Worm (Caenorhabditis elegans) whole organism, early embryonic: ENCODE measurements around the gene C06G1.1.

Experiments used
- B0310.2 ChIP-seq: sonication (generic microtip); optimal IDR thresholded peaks from 2 replicates; lab custom pipeline; 2016; ENCODE audit warnings: mild to moderate bottlenecking, missing genetic modification characterization, missing compliant biosample characterization
- aly-1 ChIP-seq: sonication (generic microtip); optimal IDR thresholded peaks from 2 replicates; lab custom pipeline; 2016; ENCODE audit warnings: missing genetic modification characterization, missing compliant biosample characterization
- ama-1 ChIP-seq: fragments of 150-350 bp; optimal IDR thresholded peaks from 2 replicates; lab custom pipeline; 2014
- ceh-13 ChIP-seq: fragments of 200-800 bp; sonication (Bioruptor generic); optimal IDR thresholded peaks from 2 replicates; lab custom pipeline; 2018; ENCODE audit warnings: mild to moderate bottlenecking, missing genetic modification characterization, missing compliant biosample characterization
- ceh-36 ChIP-seq: sonication (generic microtip); optimal IDR thresholded peaks from 2 replicates; lab custom pipeline; 2016; ENCODE audit warnings: missing genetic modification characterization, inconsistent platforms, missing compliant biosample characterization
- ets-7 ChIP-seq: sonication (generic microtip); optimal IDR thresholded peaks from 2 replicates; lab custom pipeline; 2016; ENCODE audit warnings: missing genotype, missing genetic modification characterization, missing compliant biosample characterization
- flt-1 ChIP-seq: fragments of 200-800 bp; sonication (Bioruptor generic); IDR thresholded peaks from 2 replicates; pipeline ENCODE4 v1.3.6; 2022; ENCODE audit warnings: missing genetic modification characterization, missing compliant biosample characterization
- hmbx-1 ChIP-seq: sonication (generic microtip); optimal IDR thresholded peaks from 2 replicates; lab custom pipeline; 2016; ENCODE audit warnings: mild to moderate bottlenecking, missing genetic modification characterization, missing compliant biosample characterization
- hmg-4 ChIP-seq: fragments of 200-800 bp; sonication (Bioruptor generic); optimal IDR thresholded peaks from 2 replicates; lab custom pipeline; 2018; ENCODE audit warnings: mild to moderate bottlenecking, missing genetic modification characterization, missing compliant biosample characterization
- hnd-1 ChIP-seq: sonication (generic microtip); optimal IDR thresholded peaks from 2 replicates; lab custom pipeline; 2016; ENCODE audit warnings: missing genetic modification characterization, missing compliant biosample characterization
- pes-1 ChIP-seq: fragments of 200-800 bp; sonication (Bioruptor generic); IDR thresholded peaks from 2 replicates; pipeline ENCODE4 v1.3.6; 2022; ENCODE audit warnings: missing genetic modification reagents, missing genetic modification characterization, missing compliant biosample characterization
- sea-1 ChIP-seq: fragments of 200-800 bp; sonication (Bioruptor generic); conservative IDR thresholded peaks from 2 replicates; pipeline ENCODE4 v1.3.6; 2022; ENCODE audit warnings: missing genetic modification characterization, missing compliant biosample characterization
- tbx-11 ChIP-seq: fragments of 200-800 bp; sonication (Bioruptor generic); IDR thresholded peaks from 2 replicates; pipeline ENCODE4 v1.3.6; 2022; ENCODE audit warnings: missing genetic modification characterization, missing compliant biosample characterization
- tbx-37 ChIP-seq: fragments of 200-800 bp; sonication (Bioruptor generic); conservative IDR thresholded peaks from 2 replicates; pipeline ENCODE4 v1.3.6; 2022; ENCODE audit warnings: missing genetic modification reagents, missing genetic modification characterization, missing compliant biosample characterization

- TF ChIP-seq flt-1 (GFP tag; lab: Robert Waterston, UW): no peak
- no peak for TF ChIP-seq ama-1
- no peak for TF ChIP-seq pes-1
- TF ChIP-seq tbx-11: no peak
- no peak for TF ChIP-seq ceh-36 (tag; lab: Kevin White, UChicago)
- no peak for TF ChIP-seq B0310.2
- no peak for TF ChIP-seq ceh-13 (GFP tag; lab: Kevin White, UChicago)
- TF ChIP-seq sea-1 (GFP tag; lab: Robert Waterston, UW): no peak
- TF ChIP-seq hmg-4 (GFP tag; lab: Kevin White, UChicago): no peak
- TF ChIP-seq aly-1 (tag; lab: Kevin White, UChicago): no peak
- no peak for TF ChIP-seq ets-7 (tag; lab: Kevin White, UChicago)
- no peak for TF ChIP-seq tbx-37
- no peak for TF ChIP-seq hmbx-1 (tag; lab: Kevin White, UChicago)
- no peak for TF ChIP-seq hnd-1 (tag; lab: Kevin White, UChicago)
Observed at ce11 chrX:16623269-16623668, 9.9 kb upstream of the C06G1.1 start.
